Worm (Caenorhabditis elegans) whole organism, early embryonic: ENCODE data around the gene lron-10.

Experiments
- ama-1 ChIP-seq: fragments of 150-350 bp; optimal IDR thresholded peaks from 2 replicates; lab custom pipeline; 2014
- flt-1 ChIP-seq: fragments of 200-800 bp; sonication (Bioruptor generic); IDR thresholded peaks from 2 replicates; pipeline ENCODE4 v1.3.6; 2022; ENCODE audit warnings: missing genetic modification characterization, missing compliant biosample characterization
- hnd-1 ChIP-seq: sonication (generic microtip); optimal IDR thresholded peaks from 2 replicates; lab custom pipeline; 2016; ENCODE audit warnings: missing genetic modification characterization, missing compliant biosample characterization
- sea-1 ChIP-seq: fragments of 200-800 bp; sonication (Bioruptor generic); conservative IDR thresholded peaks from 2 replicates; pipeline ENCODE4 v1.3.6; 2022; ENCODE audit warnings: missing genetic modification characterization, missing compliant biosample characterization
- tra-4 ChIP-seq: sonication (generic microtip); optimal IDR thresholded peaks from 2 replicates; lab custom pipeline; 2017; ENCODE audit warnings: missing genetic modification characterization, missing compliant biosample characterization

- TF ChIP-seq sea-1 (GFP tag; lab: Robert Waterston, UW) (no peak), hnd-1 (tag; lab: Kevin White, UChicago) (no peak), flt-1 (GFP tag; lab: Robert Waterston, UW) (no peak), ama-1 (lab: Kevin White, UChicago) (no peak), tra-4 (tag; lab: Kevin White, UChicago) (no peak)
These were observed at the start of gene lron-10, which contains the start of gene hpr-9 for ce11 chrIII:10621208-10621607.
